Worm (Caenorhabditis elegans) whole organism, L3 larva: ENCODE results near the gene Y81B9A.1.

Source experiments
- ZK546.5 ChIP-seq: sonication (generic microtip); optimal IDR thresholded peaks from 2 replicates; lab custom pipeline; 2017; ENCODE audit warnings: missing biosample characterization, missing genetic modification characterization
- aly-2 ChIP-seq: fragments of 150-350 bp; optimal IDR thresholded peaks from 2 replicates; lab custom pipeline; 2014; ENCODE audit warnings: missing biosample characterization, missing genetic modification characterization
- ama-1 ChIP-seq: fragments of 150-350 bp; optimal IDR thresholded peaks from 2 replicates; lab custom pipeline; 2018
- ceh-28 ChIP-seq: fragments of 150-350 bp; optimal IDR thresholded peaks from 2 replicates; lab custom pipeline; 2014; ENCODE audit warnings: missing biosample characterization, missing genetic modification reagents, missing genetic modification characterization
- ceh-82 ChIP-seq: fragments of 150-350 bp; optimal IDR thresholded peaks from 2 replicates; lab custom pipeline; 2014; ENCODE audit warnings: missing biosample characterization, missing genetic modification characterization
- ceh-9 ChIP-seq: sonication (generic microtip); optimal IDR thresholded peaks from 2 replicates; lab custom pipeline; 2018; ENCODE audit warnings: missing biosample characterization, missing genetic modification characterization
- daf-12 ChIP-seq: fragments of 150-350 bp; optimal IDR thresholded peaks from 2 replicates; lab custom pipeline; 2014; ENCODE audit warnings: missing biosample characterization, missing genetic modification reagents, missing genetic modification characterization
- egl-27 ChIP-seq: sonication (generic microtip); optimal IDR thresholded peaks from 4 replicates; lab custom pipeline; 2017; ENCODE audit warnings: missing biosample characterization, missing genetic modification reagents, missing genetic modification characterization
- egl-5 ChIP-seq: fragments of 150-350 bp; optimal IDR thresholded peaks from 2 replicates; lab custom pipeline; 2017; ENCODE audit warnings: missing biosample characterization, missing genetic modification reagents, missing genetic modification characterization, inconsistent platforms
- elt-1 ChIP-seq: fragments of 150-350 bp; optimal IDR thresholded peaks from 2 replicates; lab custom pipeline; 2014; ENCODE audit warnings: missing biosample characterization, missing genetic modification characterization
- elt-2 ChIP-seq: sonication (generic microtip); optimal IDR thresholded peaks from 2 replicates; lab custom pipeline; 2016; ENCODE audit warnings: missing genetic modification reagents, mild to moderate bottlenecking, missing genetic modification characterization, missing compliant biosample characterization
- elt-3 ChIP-seq, 3 experiments: fragments of 150-350 bp in 1 of 3; sonication (generic microtip) in 2 of 3; optimal IDR thresholded peaks; 2 replicates in 2 of 3; 4 replicates in 1 of 3; lab custom pipeline; 2014 to 2017; ENCODE audit warnings: missing biosample characterization in 3 of 3, missing genetic modification characterization in 3 of 3
- fkh-2 ChIP-seq: fragments of 150-350 bp; optimal IDR thresholded peaks from 2 replicates; lab custom pipeline; 2014; ENCODE audit warnings: missing biosample characterization, missing genetic modification reagents, missing genetic modification characterization
- fos-1 ChIP-seq: fragments of 150-350 bp; optimal IDR thresholded peaks from 2 replicates; lab custom pipeline; 2014; ENCODE audit warnings: missing biosample characterization, missing genetic modification characterization
- hmg-11 ChIP-seq: sonication (generic microtip); optimal IDR thresholded peaks from 2 replicates; lab custom pipeline; 2016; ENCODE audit warnings: missing genetic modification characterization, missing compliant biosample characterization
- lin-15B ChIP-seq: fragments of 150-350 bp; optimal IDR thresholded peaks from 2 replicates; lab custom pipeline; 2014; ENCODE audit warnings: missing biosample characterization, missing genetic modification characterization
- lin-39 ChIP-seq: fragments of 150-350 bp; optimal IDR thresholded peaks from 2 replicates; lab custom pipeline; 2018; ENCODE audit warnings: missing biosample characterization, missing genetic modification reagents, missing genetic modification characterization
- lsy-12 ChIP-seq: sonication (generic microtip); optimal IDR thresholded peaks from 2 replicates; lab custom pipeline; 2016; ENCODE audit warnings: mild to moderate bottlenecking, missing genetic modification characterization, missing compliant biosample characterization
- mdl-1 ChIP-seq: fragments of 150-350 bp; optimal IDR thresholded peaks from 2 replicates; lab custom pipeline; 2014; ENCODE audit warnings: missing biosample characterization, missing genetic modification characterization
- mml-1 ChIP-seq: fragments of 150-350 bp; sonication (generic microtip); optimal IDR thresholded peaks from 3 replicates; lab custom pipeline; 2014; ENCODE audit warnings: missing biosample characterization, missing genetic modification characterization
- nfya-1 ChIP-seq: sonication (generic microtip); optimal IDR thresholded peaks from 2 replicates; lab custom pipeline; 2017; ENCODE audit warnings: missing genetic modification characterization, mild to moderate bottlenecking, missing compliant biosample characterization, antibody characterized with exemption, moderate library complexity; ENCODE audit not compliant: insufficient read depth
- nhr-23 ChIP-seq: fragments of 150-350 bp; optimal IDR thresholded peaks from 2 replicates; lab custom pipeline; 2014; ENCODE audit warnings: missing biosample characterization, missing genetic modification reagents, missing genetic modification characterization
- nhr-237 ChIP-seq: fragments of 150-350 bp; optimal IDR thresholded peaks from 2 replicates; lab custom pipeline; 2014; ENCODE audit warnings: missing biosample characterization, missing genetic modification characterization
- nhr-25 ChIP-seq: sonication (generic microtip); optimal IDR thresholded peaks from 2 replicates; lab custom pipeline; 2017; ENCODE audit warnings: missing biosample characterization, missing genetic modification characterization
- nhr-28 ChIP-seq: fragments of 150-350 bp; optimal IDR thresholded peaks from 2 replicates; lab custom pipeline; 2014; ENCODE audit warnings: missing biosample characterization, missing genetic modification characterization
- nhr-43 ChIP-seq: sonication (generic microtip); optimal IDR thresholded peaks from 2 replicates; lab custom pipeline; 2016; ENCODE audit warnings: mild to moderate bottlenecking, missing genetic modification characterization, missing compliant biosample characterization; ENCODE audit not compliant: poor library complexity, severe bottlenecking
- nhr-76 ChIP-seq: fragments of 150-350 bp; sonication (generic microtip); optimal IDR thresholded peaks from 5 replicates; lab custom pipeline; 2014; ENCODE audit warnings: missing biosample characterization, missing genetic modification characterization
- nhr-77 ChIP-seq: fragments of 150-350 bp; optimal IDR thresholded peaks from 2 replicates; lab custom pipeline; 2014; ENCODE audit warnings: missing biosample characterization, missing genetic modification characterization
- pqm-1 ChIP-seq: fragments of 150-350 bp; optimal IDR thresholded peaks from 2 replicates; lab custom pipeline; 2017; ENCODE audit warnings: missing biosample characterization, missing genetic modification characterization, inconsistent platforms
- sea-2 ChIP-seq: fragments of 150-350 bp; sonication (generic microtip); optimal IDR thresholded peaks from 4 replicates; lab custom pipeline; 2014; ENCODE audit warnings: missing biosample characterization, missing genetic modification reagents, missing genetic modification characterization
- snpc-4 ChIP-seq: fragments of 150-350 bp; optimal IDR thresholded peaks from 2 replicates; lab custom pipeline; 2014; ENCODE audit warnings: missing biosample characterization, missing genetic modification characterization
- unc-62 ChIP-seq: fragments of 150-350 bp; sonication (generic microtip); optimal IDR thresholded peaks from 4 replicates; lab custom pipeline; 2014; ENCODE audit warnings: missing biosample characterization, missing genetic modification reagents, missing genetic modification characterization
- zag-1 ChIP-seq: fragments of 150-350 bp; optimal IDR thresholded peaks from 2 replicates; lab custom pipeline; 2014; ENCODE audit warnings: missing biosample characterization, missing genetic modification characterization
- ztf-11 ChIP-seq: fragments of 150-350 bp; optimal IDR thresholded peaks from 2 replicates; lab custom pipeline; 2014; ENCODE audit warnings: missing biosample characterization, missing genetic modification characterization

Gene Y81B9A.1

DNA sequence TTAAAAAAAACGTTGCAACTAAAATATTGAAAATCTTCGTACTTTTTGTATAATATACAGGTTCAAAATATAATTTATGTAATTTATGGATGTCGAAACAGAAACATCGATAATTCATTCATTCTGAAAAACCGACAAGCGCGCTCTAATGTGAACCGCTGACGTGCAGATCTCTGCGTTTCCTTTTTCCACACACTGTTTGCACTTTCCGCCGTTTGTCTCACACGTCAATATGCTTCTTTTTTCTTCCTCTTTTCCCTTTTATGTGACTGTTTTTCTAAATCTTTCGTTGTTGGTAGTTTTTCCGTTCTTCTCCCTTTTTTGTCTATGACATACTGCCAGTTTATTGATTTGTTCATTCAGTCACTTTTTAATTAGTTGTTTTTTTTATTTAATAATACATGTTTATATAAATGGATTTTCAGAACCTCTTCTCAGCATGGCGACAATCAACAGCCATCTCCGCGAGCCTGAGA lies 41.9 kb upstream of the Y81B9A.1 start, which contains the start of gene tmbi-4 (continued):
- TF ChIP-seq fos-1 (no peak), nhr-23 (tag; lab: Kevin White, UChicago) (peak; percentile 38), pqm-1 (peak; percentile 38), ama-1 (lab: Kevin White, UChicago) (no peak), nhr-237 (tag; lab: Kevin White, UChicago) (no peak), ceh-9 (tag; lab: Kevin White, UChicago) (no peak), hmg-11 (peak; percentile 61), snpc-4 (tag; lab: Kevin White, UChicago) (peak; percentile 22), zag-1 (tag; lab: Kevin White, UChicago) (no peak), unc-62 (no peak), ztf-11 (tag; lab: Kevin White, UChicago) (no peak), nhr-43 (tag; lab: Kevin White, UChicago) (no peak), daf-12 (tag; lab: Kevin White, UChicago) (no peak), egl-5 (tag; lab: Kevin White, UChicago) (peak; percentile 72), nhr-25 (tag; lab: Kevin White, UChicago) (peak; percentile 60), mdl-1 (tag; lab: Kevin White, UChicago) (no peak), ceh-28 (tag; lab: Kevin White, UChicago) (peak; percentile 44)

DNA sequence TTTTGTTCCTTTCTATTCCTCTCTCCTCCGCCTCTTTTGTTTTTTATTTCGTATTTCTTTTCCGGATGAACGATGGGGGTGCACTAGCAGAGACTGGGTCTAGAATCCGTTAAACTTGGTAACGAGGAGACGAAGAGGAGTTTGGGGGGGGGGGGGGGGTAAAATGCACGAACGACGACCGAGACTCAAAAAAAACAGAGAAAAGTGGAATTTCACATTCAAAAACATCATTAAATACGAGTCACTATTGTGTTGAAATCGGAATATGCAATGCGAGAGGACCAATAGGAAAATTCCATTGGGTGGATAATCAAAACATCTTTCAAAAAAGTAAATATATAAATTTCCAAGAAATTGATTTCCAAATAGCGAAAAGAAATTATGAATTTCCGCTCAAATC lies 38.0 kb upstream of the Y81B9A.1 start, which contains the start of gene B0563.7:
Gene B0563.7 (minus strand): TSS at position 101 of the 400 bp plus-strand sequence.
- TF ChIP-seq lsy-12: no peak
- TF ChIP-seq, all 47 proteins: peak for 0

- TF ChIP-seq nhr-76 (no peak), nhr-77 (tag; lab: Kevin White, UChicago) (no peak), pqm-1 (peak; percentile 17), ceh-82 (tag; lab: Kevin White, UChicago) (no peak), sea-2 (GFP tag; lab: Kevin White, UChicago) (no peak), aly-2 (tag; lab: Kevin White, UChicago) (no peak), elt-2 (tag; lab: Kevin White, UChicago) (peak; percentile 42), fkh-2 (tag; lab: Kevin White, UChicago) (no peak)
Observed at ce11 chrX:9155751-9156150, 36.5 kb upstream of the Y81B9A.1 start.

ce11 chrX:9161253-9161904 lies 30.9 kb upstream of the Y81B9A.1 start:
- TF ChIP-seq egl-27 (no peak), daf-12 (tag; lab: Kevin White, UChicago) (no peak), lin-39 (tag; lab: Kevin White, UChicago) (peak; percentile 33), nhr-28 (tag; lab: Kevin White, UChicago) (no peak), mml-1 (tag; lab: Kevin White, UChicago) (no peak), egl-5 (tag; lab: Kevin White, UChicago) (peak; percentile 50)

- TF ChIP-seq sea-2 (GFP tag; lab: Kevin White, UChicago) (no peak), ceh-9 (tag; lab: Kevin White, UChicago) (no peak), nfya-1 (tag; lab: Kevin White, UChicago) (no peak), elt-1 (no peak), elt-3 (tag; optimal IDR thresholded peaks at IDR 0.05; lab: Kevin White, UChicago) (no peak), nhr-28 (tag; lab: Kevin White, UChicago) (no peak), lin-15B (no peak), ZK546.5 (no peak), ztf-11 (tag; lab: Kevin White, UChicago) (no peak), egl-27 (no peak), egl-5 (tag; lab: Kevin White, UChicago) (no peak)
Observed at ce11 chrX:9162864-9163263, 29.4 kb upstream of the Y81B9A.1 start, which contains the start of gene tsp-11. Gene tsp-11 (plus strand): TSS chrX:9163164.
